Fruit fly (Drosophila melanogaster) whole organism, prepupa: ENCODE results near the gene Dh31.
A peak's percentile ranks its signal among the peaks of the same experiment; 100 is the strongest.

ENCODE experiments used
- CG11294 ChIP-seq: fragments of 200-800 bp; sonication (Bioruptor generic); IDR thresholded peaks from 2 replicates; pipeline ENCODE4 v1.3.6; 2022; ENCODE audit warnings: missing biosample characterization, missing genetic modification characterization
- CG15336 ChIP-seq: fragments of 200-800 bp; sonication (Bioruptor generic); IDR thresholded peaks from 2 replicates; pipeline ENCODE4 v1.3.6; 2022; ENCODE audit warnings: missing biosample characterization, missing genetic modification characterization
- CG16779 ChIP-seq: fragments of 200-800 bp; sonication (Bioruptor generic); optimal IDR thresholded peaks from 3 replicates; lab custom pipeline; 2017; ENCODE audit warnings: missing biosample characterization, mild to moderate bottlenecking, missing genetic modification characterization
- CG3032 ChIP-seq: fragments of 200-800 bp; optimal IDR thresholded peaks from 2 replicates; lab custom pipeline; 2019; ENCODE audit warnings: missing biosample characterization, mild to moderate bottlenecking, missing genetic modification characterization, moderate library complexity
- CG31627 ChIP-seq: fragments of 200-800 bp; sonication (Bioruptor generic); optimal IDR thresholded peaks from 3 replicates; lab custom pipeline; 2016; ENCODE audit warnings: missing biosample characterization, missing genetic modification characterization
- CG34406 ChIP-seq: fragments of 200-800 bp; sonication (Bioruptor generic); optimal IDR thresholded peaks from 3 replicates; lab custom pipeline; 2016; ENCODE audit warnings: missing biosample characterization, missing genetic modification characterization
- CG4318 ChIP-seq: fragments of 200-800 bp; sonication (Bioruptor generic); optimal IDR thresholded peaks from 3 replicates; lab custom pipeline; 2017; ENCODE audit warnings: missing biosample characterization, mild to moderate bottlenecking, missing genetic modification characterization
- CG6163 ChIP-seq: fragments of 200-800 bp; sonication (Bioruptor generic); IDR thresholded peaks from 3 replicates; pipeline ENCODE4 v1.3.6; 2022; ENCODE audit warnings: missing biosample characterization, missing genetic modification characterization
- CG6276 ChIP-seq: fragments of 200-800 bp; sonication (Bioruptor generic); optimal IDR thresholded peaks from 2 replicates; lab custom pipeline; 2017; ENCODE audit warnings: missing biosample characterization, mild to moderate bottlenecking, missing genetic modification characterization
- CG6808 ChIP-seq: fragments of 200-800 bp; sonication (Bioruptor generic); optimal IDR thresholded peaks from 3 replicates; lab custom pipeline; 2017; ENCODE audit warnings: missing biosample characterization, missing genetic modification characterization, mild to moderate bottlenecking, moderate library complexity, missing genetic modification reagents
- CG6854 ChIP-seq: fragments of 200-800 bp; sonication (Bioruptor generic); optimal IDR thresholded peaks from 2 replicates; lab custom pipeline; 2017; ENCODE audit warnings: missing biosample characterization, mild to moderate bottlenecking, missing genetic modification characterization
- CG8119 ChIP-seq: fragments of 200-800 bp; sonication (Bioruptor generic); IDR thresholded peaks from 3 replicates; pipeline ENCODE4 v1.3.6; 2022; ENCODE audit warnings: missing biosample characterization, missing genetic modification characterization
- CG8319 ChIP-seq: fragments of 200-800 bp; sonication (Bioruptor generic); optimal IDR thresholded peaks from 3 replicates; lab custom pipeline; 2016; ENCODE audit warnings: missing biosample characterization, missing genetic modification characterization
- CG8632 ChIP-seq: fragments of 200-800 bp; sonication (Bioruptor generic); optimal IDR thresholded peaks from 3 replicates; lab custom pipeline; 2016; ENCODE audit warnings: missing biosample characterization, missing genetic modification characterization
- Eip75B ChIP-seq: fragments of 200-800 bp; sonication (Bioruptor generic); optimal IDR thresholded peaks from 3 replicates; lab custom pipeline; 2016; ENCODE audit warnings: missing biosample characterization, missing genetic modification characterization
- Eip78C ChIP-seq: fragments of 200-800 bp; sonication (Bioruptor generic); peaks from one replicate; lab custom pipeline; 2016; ENCODE audit warnings: missing biosample characterization, missing genetic modification characterization
- Eip93F ChIP-seq: fragments of 200-800 bp; sonication (Bioruptor generic); optimal IDR thresholded peaks from 2 replicates; lab custom pipeline; 2016; ENCODE audit warnings: missing biosample characterization, mild to moderate bottlenecking, missing genetic modification characterization
- Ets96B ChIP-seq: fragments of 200-800 bp; optimal IDR thresholded peaks from 2 replicates; lab custom pipeline; 2019; ENCODE audit warnings: missing biosample characterization, mild to moderate bottlenecking, missing genetic modification characterization, moderate library complexity
- Gug ChIP-seq: fragments of 200-800 bp; sonication (Bioruptor generic); IDR thresholded peaks from 2 replicates; pipeline ENCODE4 v1.3.6; 2022; ENCODE audit warnings: missing biosample characterization, missing genetic modification characterization
- Hr38 ChIP-seq: sonication (Bioruptor generic); optimal IDR thresholded peaks from 2 replicates; lab custom pipeline; 2016; ENCODE audit warnings: missing biosample characterization, missing genetic modification characterization
- Lpt ChIP-seq: fragments of 200-800 bp; sonication (Bioruptor generic); optimal IDR thresholded peaks from 3 replicates; lab custom pipeline; 2016; ENCODE audit warnings: missing biosample characterization, missing genetic modification characterization
- Met ChIP-seq: fragments of 200-800 bp; sonication (Bioruptor generic); optimal IDR thresholded peaks from 3 replicates; lab custom pipeline; 2016; ENCODE audit warnings: missing biosample characterization, missing genetic modification characterization
- Sox102F ChIP-seq: fragments of 200-800 bp; sonication (Bioruptor generic); optimal IDR thresholded peaks from 2 replicates; lab custom pipeline; 2016; ENCODE audit warnings: missing biosample characterization, mild to moderate bottlenecking, missing genetic modification characterization
- Sox14 ChIP-seq: fragments of 200-800 bp; sonication (Bioruptor generic); optimal IDR thresholded peaks from 3 replicates; lab custom pipeline; 2016; ENCODE audit warnings: missing biosample characterization, missing genetic modification characterization
- Sox15 ChIP-seq: fragments of 200-800 bp; sonication (Bioruptor generic); optimal IDR thresholded peaks from 3 replicates; lab custom pipeline; 2016; ENCODE audit warnings: missing biosample characterization, missing genetic modification characterization
- achi ChIP-seq: fragments of 200-800 bp; sonication (Bioruptor generic); optimal IDR thresholded peaks from 3 replicates; lab custom pipeline; 2016; ENCODE audit warnings: missing biosample characterization, missing genetic modification characterization
- cyc ChIP-seq: fragments of 200-800 bp; sonication (Bioruptor generic); optimal IDR thresholded peaks from 3 replicates; lab custom pipeline; 2016; ENCODE audit warnings: missing biosample characterization, missing genetic modification characterization
- dac ChIP-seq: fragments of 200-800 bp; sonication (Bioruptor generic); optimal IDR thresholded peaks from 2 replicates; lab custom pipeline; 2017; ENCODE audit warnings: missing biosample characterization, mild to moderate bottlenecking, missing genetic modification characterization
- eg ChIP-seq: fragments of 200-800 bp; sonication (Bioruptor generic); IDR thresholded peaks from 3 replicates; pipeline ENCODE4 v1.3.6; 2022; ENCODE audit warnings: missing biosample characterization, missing genetic modification characterization
- esn ChIP-seq: fragments of 200-800 bp; sonication (Bioruptor generic); optimal IDR thresholded peaks from 2 replicates; lab custom pipeline; 2016; ENCODE audit warnings: missing biosample characterization, mild to moderate bottlenecking, missing genetic modification characterization, moderate library complexity
- fd85E ChIP-seq: fragments of 200-800 bp; sonication (Bioruptor generic); optimal IDR thresholded peaks from 3 replicates; lab custom pipeline; 2016; ENCODE audit warnings: missing biosample characterization, missing genetic modification characterization
- fkh ChIP-seq: fragments of 200-800 bp; sonication (Bioruptor generic); optimal IDR thresholded peaks from 3 replicates; lab custom pipeline; 2017; ENCODE audit warnings: missing biosample characterization, mild to moderate bottlenecking, missing genetic modification characterization, moderate library complexity
- lz ChIP-seq: fragments of 200-800 bp; sonication (Bioruptor generic); optimal IDR thresholded peaks from 3 replicates; lab custom pipeline; 2016; ENCODE audit warnings: missing biosample characterization, missing genetic modification characterization
- net ChIP-seq: fragments of 200-800 bp; sonication (Bioruptor generic); optimal IDR thresholded peaks from 3 replicates; lab custom pipeline; 2016; ENCODE audit warnings: missing biosample characterization, missing genetic modification characterization
- salr ChIP-seq, 2 experiments: fragments of 200-800 bp; sonication (Bioruptor generic); optimal IDR thresholded peaks; 3 replicates each; lab custom pipeline; 2016 to 2018; ENCODE audit warnings: missing biosample characterization in 2 of 2, missing genetic modification characterization in 2 of 2, mild to moderate bottlenecking in 1 of 2
- spab ChIP-seq: fragments of 200-800 bp; sonication (Bioruptor generic); optimal IDR thresholded peaks from 2 replicates; lab custom pipeline; 2017; ENCODE audit warnings: missing biosample characterization, mild to moderate bottlenecking, missing genetic modification characterization, missing genetic modification reagents
- ss ChIP-seq, 2 experiments: fragments of 200-800 bp; sonication (Bioruptor generic); optimal IDR thresholded peaks; 2 replicates in 1 of 2; 3 replicates in 1 of 2; lab custom pipeline; 2017 to 2018; ENCODE audit warnings: mild to moderate bottlenecking in 2 of 2, missing biosample characterization in 2 of 2, missing genetic modification characterization in 2 of 2, moderate library complexity in 1 of 2
- svp ChIP-seq: fragments of 200-800 bp; sonication (Bioruptor generic); peaks from one replicate; lab custom pipeline; 2016; ENCODE audit warnings: missing biosample characterization, missing genetic modification characterization
- topi ChIP-seq: fragments of 200-800 bp; sonication (Bioruptor generic); optimal IDR thresholded peaks from 3 replicates; lab custom pipeline; 2016; ENCODE audit warnings: missing biosample characterization, missing genetic modification characterization

Gene Dh31

DNA sequence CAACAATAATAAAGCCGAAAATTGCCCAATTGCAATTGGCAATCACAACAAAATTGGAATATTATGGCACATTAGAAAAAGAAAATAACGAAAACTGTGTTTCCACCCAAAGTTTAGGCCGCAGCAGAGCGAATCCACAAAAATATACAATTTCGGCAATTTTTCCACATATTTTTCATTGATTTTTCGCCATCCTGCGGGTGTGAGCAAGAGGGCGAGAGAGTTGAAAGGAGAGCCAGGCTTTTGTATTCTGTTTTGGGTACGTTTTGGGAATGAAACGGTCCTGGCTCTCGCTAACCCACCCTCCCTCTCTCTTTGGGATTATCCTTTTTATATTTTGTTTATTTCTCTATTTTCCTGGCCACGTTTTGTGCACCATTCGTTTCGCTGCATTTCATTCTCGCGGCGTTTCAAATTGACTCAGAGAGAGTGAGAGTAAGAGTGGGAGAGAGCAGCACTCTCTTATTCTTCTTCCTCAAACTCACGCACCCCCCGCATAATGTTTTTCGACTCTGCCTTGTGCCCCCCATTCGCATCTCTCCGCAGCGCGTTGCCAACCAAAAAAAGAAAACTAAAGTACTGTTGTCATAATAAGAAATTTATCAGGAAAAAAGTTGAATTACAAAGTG, 37.2 kb upstream of the Dh31 start:
- TF ChIP-seq Sox15 (GFP tag; lab: Kevin White, UChicago) (no peak), CG4318 (GFP tag; lab: Kevin White, UChicago) (no peak), Sox102F (GFP tag; lab: Kevin White, UChicago) (peak; percentile 25), salr (GFP tag; optimal IDR thresholded peaks at IDR 0.05; lab: Kevin White, UChicago) (no peak), achi (GFP tag; lab: Kevin White, UChicago) (no peak), CG3032 (no peak), CG6163 (GFP tag; lab: Robert Waterston, UW) (peak; percentile 70; the same call in 2 of the 3 replicates), CG6276 (GFP tag; lab: Kevin White, UChicago) (peak; percentile 6), CG34406 (no peak), CG16779 (tag; lab: Kevin White, UChicago) (no peak), cyc (no peak), CG11294 (GFP tag; lab: Robert Waterston, UW) (no peak), Hr38 (GFP tag; lab: Kevin White, UChicago) (no peak), CG8119 (GFP tag; lab: Robert Waterston, UW) (peak; percentile 25; the same call in 1 of the 3 replicates), Eip93F (GFP tag; lab: Kevin White, UChicago) (no peak), Ets96B (tag; lab: Kevin White, UChicago) (no peak), svp (peak; percentile 47), dac (GFP tag; lab: Kevin White, UChicago) (no peak), CG8319 (GFP tag; lab: Kevin White, UChicago) (no peak), Sox14 (no peak), CG6808 (no peak), Eip78C (GFP tag; lab: Kevin White, UChicago) (peak; percentile 40), CG8632 (GFP tag; lab: Kevin White, UChicago) (no peak), Gug (GFP tag; lab: Robert Waterston, UW) (no peak), CG15336 (GFP tag; lab: Robert Waterston, UW) (peak; percentile 44; the same call in 1 of the 2 replicates), Eip75B (GFP tag; lab: Kevin White, UChicago) (no peak), topi (GFP tag; lab: Kevin White, UChicago) (no peak), Met (GFP tag; lab: Kevin White, UChicago) (no peak), CG6854 (GFP tag; lab: Kevin White, UChicago) (peak; percentile 4), fd85E (no peak), eg (GFP tag; lab: Robert Waterston, UW) (no peak), ss (GFP tag; optimal IDR thresholded peaks at IDR 0.05; lab: Kevin White, UChicago) (peak in 1 of 2 experiments; percentile 12), lz (GFP tag; lab: Kevin White, UChicago) (no peak)

dm6 chr2L:8543102-8543501, 36.5 kb upstream of the Dh31 start:
- TF ChIP-seq eg (GFP tag; lab: Robert Waterston, UW) (no peak; the same call in 2 of the 3 replicates), CG6854 (GFP tag; lab: Kevin White, UChicago) (peak; percentile 35), spab (GFP tag; lab: Kevin White, UChicago) (no peak), CG8119 (GFP tag; lab: Robert Waterston, UW) (peak; percentile 17; the same call in 1 of the 3 replicates), CG6163 (GFP tag; lab: Robert Waterston, UW) (peak; percentile 43; the same call in 1 of the 3 replicates), Eip75B (GFP tag; lab: Kevin White, UChicago) (no peak), fkh (peak; percentile 23), CG15336 (GFP tag; lab: Robert Waterston, UW) (peak; percentile 46; the same call in 1 of the 2 replicates), Lpt (GFP tag; lab: Kevin White, UChicago) (no peak), esn (GFP tag; lab: Kevin White, UChicago) (peak; percentile 13), CG31627 (GFP tag; lab: Kevin White, UChicago) (no peak), Eip78C (GFP tag; lab: Kevin White, UChicago) (peak; percentile 50), net (GFP tag; lab: Kevin White, UChicago) (peak; percentile 23), CG6808 (peak; percentile 7), ss (GFP tag; optimal IDR thresholded peaks at IDR 0.05; lab: Kevin White, UChicago) (peak in 1 of 2 experiments; percentile 10), CG8632 (GFP tag; lab: Kevin White, UChicago) (no peak), lz (GFP tag; lab: Kevin White, UChicago) (no peak), Sox102F (GFP tag; lab: Kevin White, UChicago) (peak; percentile 39)
